Worm (Caenorhabditis elegans) whole organism, mixed stage, embryonic: ENCODE results near the gene F08G12.11.

Experiments used
- M03D4.4 ChIP-seq: sonication (generic microtip); optimal IDR thresholded peaks from 2 replicates; lab custom pipeline; 2017; ENCODE audit warnings: mild to moderate bottlenecking, missing genetic modification characterization, missing compliant biosample characterization
- bed-3 ChIP-seq: fragments of 200-800 bp; sonication (Bioruptor generic); optimal IDR thresholded peaks from 3 replicates; lab custom pipeline; 2018; ENCODE audit warnings: mild to moderate bottlenecking, missing genetic modification characterization, moderate library complexity, missing compliant biosample characterization
- blmp-1 ChIP-seq: fragments of 150-350 bp; optimal IDR thresholded peaks from 2 replicates; lab custom pipeline; 2014; ENCODE audit warnings: missing biosample characterization, missing genetic modification characterization
- ceh-43 ChIP-seq: fragments of 200-800 bp; sonication (Bioruptor generic); optimal IDR thresholded peaks from 2 replicates; lab custom pipeline; 2018; ENCODE audit warnings: mild to moderate bottlenecking, missing genetic modification characterization, moderate library complexity, missing compliant biosample characterization
- ceh-83 ChIP-seq: fragments of 200-800 bp; sonication (Bioruptor generic); optimal IDR thresholded peaks from 2 replicates; lab custom pipeline; 2018; ENCODE audit warnings: mild to moderate bottlenecking, missing genetic modification characterization, missing compliant biosample characterization
- cnd-1 ChIP-seq: fragments of 200-800 bp; sonication (Bioruptor generic); optimal IDR thresholded peaks from 2 replicates; lab custom pipeline; 2018; ENCODE audit warnings: mild to moderate bottlenecking, missing genetic modification characterization, missing compliant biosample characterization
- drap-1 ChIP-seq: fragments of 200-800 bp; sonication (Bioruptor generic); optimal IDR thresholded peaks from 3 replicates; lab custom pipeline; 2018; ENCODE audit warnings: mild to moderate bottlenecking, missing genetic modification characterization, missing compliant biosample characterization
- elt-1 ChIP-seq: sonication (generic microtip); optimal IDR thresholded peaks from 2 replicates; lab custom pipeline; 2017; ENCODE audit warnings: missing genetic modification characterization, mild to moderate bottlenecking, missing compliant biosample characterization, antibody characterized with exemption, moderate library complexity, borderline replicate concordance; ENCODE audit not compliant: insufficient read depth
- elt-3 ChIP-seq: fragments of 150-350 bp; optimal IDR thresholded peaks from 2 replicates; lab custom pipeline; 2014; ENCODE audit warnings: missing biosample characterization, missing genetic modification characterization
- flh-1 ChIP-seq: fragments of 200-800 bp; sonication (Bioruptor generic); optimal IDR thresholded peaks from 2 replicates; lab custom pipeline; 2018; ENCODE audit warnings: mild to moderate bottlenecking, missing genetic modification characterization, moderate library complexity, missing compliant biosample characterization
- ham-2 ChIP-seq: fragments of 200-800 bp; sonication (Bioruptor generic); optimal IDR thresholded peaks from 2 replicates; lab custom pipeline; 2018; ENCODE audit warnings: mild to moderate bottlenecking, missing genetic modification characterization, missing compliant biosample characterization
- hlh-1 ChIP-seq: fragments of 150-350 bp; optimal IDR thresholded peaks from 2 replicates; lab custom pipeline; 2014; ENCODE audit warnings: missing biosample characterization, missing genetic modification reagents, missing genetic modification characterization
- lin-13 ChIP-seq: fragments of 150-350 bp; optimal IDR thresholded peaks from 2 replicates; lab custom pipeline; 2014; ENCODE audit warnings: missing biosample characterization, missing genetic modification characterization
- lin-32 ChIP-seq: fragments of 200-800 bp; sonication (Bioruptor generic); optimal IDR thresholded peaks from 2 replicates; lab custom pipeline; 2018; ENCODE audit warnings: mild to moderate bottlenecking, missing genetic modification characterization, missing compliant biosample characterization
- lsy-2 ChIP-seq: fragments of 150-350 bp; optimal IDR thresholded peaks from 2 replicates; lab custom pipeline; 2014; ENCODE audit warnings: missing biosample characterization, missing genetic modification characterization
- mep-1 ChIP-seq: fragments of 150-350 bp; optimal IDR thresholded peaks from 2 replicates; lab custom pipeline; 2017; ENCODE audit warnings: missing biosample characterization, missing genetic modification reagents, missing genetic modification characterization, inconsistent platforms
- mls-2 ChIP-seq: sonication (generic microtip); optimal IDR thresholded peaks from 2 replicates; lab custom pipeline; 2016; ENCODE audit warnings: mild to moderate bottlenecking, missing genetic modification characterization, moderate library complexity, missing compliant biosample characterization
- nhr-12 ChIP-seq: fragments of 150-350 bp; optimal IDR thresholded peaks from 2 replicates; lab custom pipeline; 2014; ENCODE audit warnings: missing biosample characterization, missing genetic modification characterization
- nhr-28 ChIP-seq: fragments of 150-350 bp; optimal IDR thresholded peaks from 2 replicates; lab custom pipeline; 2014; ENCODE audit warnings: missing biosample characterization, missing genetic modification characterization
- nhr-76 ChIP-seq: sonication (generic microtip); optimal IDR thresholded peaks from 2 replicates; lab custom pipeline; 2017; ENCODE audit warnings: missing biosample characterization, missing genetic modification characterization
- pha-4 ChIP-seq: fragments of 150-350 bp; optimal IDR thresholded peaks from 2 replicates; lab custom pipeline; 2018; ENCODE audit warnings: missing biosample characterization, missing genetic modification reagents, missing genetic modification characterization
- sem-2 ChIP-seq: fragments of 200-800 bp; sonication (Bioruptor generic); optimal IDR thresholded peaks from 2 replicates; lab custom pipeline; 2018; ENCODE audit warnings: mild to moderate bottlenecking, missing genetic modification characterization, missing compliant biosample characterization
- snpc-4 ChIP-seq: fragments of 150-350 bp; optimal IDR thresholded peaks from 2 replicates; lab custom pipeline; 2014; ENCODE audit warnings: missing biosample characterization, missing genetic modification characterization
- sptf-1 ChIP-seq: sonication (generic microtip); optimal IDR thresholded peaks from 2 replicates; lab custom pipeline; 2017; ENCODE audit warnings: mild to moderate bottlenecking, missing genetic modification characterization, moderate library complexity, missing compliant biosample characterization
- unc-39 ChIP-seq: fragments of 150-350 bp; optimal IDR thresholded peaks from 2 replicates; lab custom pipeline; 2014; ENCODE audit warnings: missing biosample characterization, missing genetic modification characterization
- unc-62 ChIP-seq: fragments of 150-350 bp; optimal IDR thresholded peaks from 2 replicates; lab custom pipeline; 2014; ENCODE audit warnings: missing biosample characterization, missing genetic modification reagents, missing genetic modification characterization
- zip-8 ChIP-seq: fragments of 150-350 bp; optimal IDR thresholded peaks from 2 replicates; lab custom pipeline; 2014; ENCODE audit warnings: missing biosample characterization, missing genetic modification characterization

Gene F08G12.11

DNA sequence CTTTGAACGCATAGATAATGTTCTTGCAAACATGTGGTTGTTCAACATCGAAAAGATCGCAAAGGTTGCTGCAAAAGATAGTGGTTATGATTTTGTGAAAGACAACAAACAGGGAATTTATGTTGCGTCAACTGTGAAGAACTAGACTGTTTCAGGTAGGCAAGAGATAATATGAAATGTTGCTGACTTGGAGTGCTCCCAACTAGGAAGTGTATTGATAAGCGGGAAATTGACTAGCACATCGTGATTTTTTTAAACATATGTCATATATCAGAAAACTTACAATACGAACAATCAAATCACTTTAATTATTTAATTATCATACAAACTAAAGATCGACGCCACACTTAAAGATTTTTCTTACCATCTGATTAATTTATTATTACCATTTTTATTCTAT, 7.9 kb upstream of the F08G12.11 start:
- no peak for TF ChIP-seq lin-32 (GFP tag; lab: Kevin White, UChicago)
- TF ChIP-seq unc-62 (GFP tag; lab: Kevin White, UChicago), result no peak
- no peak for TF ChIP-seq sptf-1 (tag; lab: Kevin White, UChicago)
- TF ChIP-seq lsy-2 (tag; lab: Kevin White, UChicago), result no peak
- TF ChIP-seq nhr-12 (tag; lab: Kevin White, UChicago), result no peak
- no peak for TF ChIP-seq flh-1 (GFP tag; lab: Kevin White, UChicago)
- TF ChIP-seq zip-8, result no peak
- TF ChIP-seq blmp-1, result no peak
- no peak for TF ChIP-seq nhr-76 (tag; lab: Kevin White, UChicago)
- TF ChIP-seq hlh-1 (tag; lab: Kevin White, UChicago), result no peak
- TF ChIP-seq ham-2, result no peak
- TF ChIP-seq cnd-1, result no peak
- no peak for TF ChIP-seq mls-2 (tag; lab: Kevin White, UChicago)
- no peak for TF ChIP-seq elt-1
- no peak for TF ChIP-seq bed-3 (GFP tag; lab: Kevin White, UChicago)
- TF ChIP-seq ceh-43, result no peak

DNA sequence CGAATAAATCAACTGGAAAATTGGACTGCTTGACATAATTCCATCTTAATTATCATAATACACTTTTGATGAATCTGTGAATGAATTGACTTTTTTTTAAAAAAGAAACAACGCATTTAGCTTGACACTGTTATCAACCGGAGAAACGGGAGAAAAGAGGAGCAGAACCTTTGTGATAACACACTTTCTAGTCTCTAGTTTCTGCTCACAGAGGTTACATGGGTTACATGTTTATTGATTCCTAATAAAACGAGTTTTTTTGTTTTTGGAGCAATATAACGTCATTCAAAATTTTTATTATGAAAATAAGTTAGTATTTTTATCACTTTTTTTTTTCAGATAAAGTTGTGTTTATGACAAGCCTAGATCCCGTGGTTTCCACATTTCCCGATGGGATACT, 2.6 kb upstream of the F08G12.11 start, which contains the start of gene hizr-1:
Gene hizr-1, plus strand, starts transcription at position 340 of the 400 bp plus-strand sequence.
- TF ChIP-seq bed-3 (GFP tag; lab: Kevin White, UChicago) (no peak), elt-3 (tag; lab: Kevin White, UChicago) (no peak), ham-2 (no peak), ceh-83 (GFP tag; lab: Kevin White, UChicago) (no peak), M03D4.4 (tag; lab: Kevin White, UChicago) (no peak), flh-1 (GFP tag; lab: Kevin White, UChicago) (no peak)

DNA sequence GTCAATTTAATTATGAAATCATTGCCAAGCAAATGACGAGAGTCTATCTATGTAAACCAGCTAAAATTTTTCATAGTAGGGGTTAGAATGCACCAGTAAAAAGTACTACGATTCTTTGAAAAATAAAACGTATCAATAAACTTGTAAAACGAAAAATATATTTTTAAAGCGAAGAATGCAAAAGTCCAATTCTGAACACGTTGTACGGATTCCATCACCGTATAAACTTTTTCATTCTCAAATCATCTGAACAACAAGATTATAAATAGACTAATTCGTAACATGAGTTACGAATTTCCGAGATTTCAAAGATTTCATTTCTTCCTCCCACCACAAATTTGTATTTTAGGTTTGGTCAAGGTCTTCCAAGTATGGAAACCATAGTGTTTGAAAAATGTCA, 1.4 kb upstream of the F08G12.11 start, which contains the start of gene nlp-57:
Gene nlp-57, plus strand, starts transcription at position 301 of the 400 bp plus-strand sequence.
- no peak for TF ChIP-seq nhr-28 (tag; lab: Kevin White, UChicago)

DNA sequence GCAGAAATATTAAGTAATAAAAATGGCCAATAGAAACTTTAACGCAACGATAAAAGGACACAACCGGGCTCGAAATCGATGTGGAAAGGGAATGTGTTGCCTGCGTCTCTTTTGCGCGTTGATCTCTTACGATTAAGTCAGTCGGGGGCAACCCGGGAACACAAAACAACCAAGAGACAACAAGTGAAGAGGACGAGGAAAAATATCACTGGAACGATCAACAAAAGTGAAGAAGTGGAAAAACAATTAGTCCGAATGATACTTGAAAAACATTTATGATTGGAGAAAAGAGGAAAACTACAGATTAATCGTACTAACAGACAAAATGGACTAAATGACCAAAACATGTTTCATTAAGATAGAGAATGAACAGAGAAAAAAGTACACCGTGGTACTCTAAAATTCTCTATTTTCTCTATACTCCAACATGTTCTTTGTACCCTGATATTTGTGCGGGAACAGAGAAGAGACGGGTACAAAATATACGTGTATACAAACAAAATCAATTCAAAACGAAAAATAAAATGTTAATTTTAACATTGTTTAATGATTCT, 5.0 kb downstream of the F08G12.11 start, which contains the start of gene F08G12.5:
Gene F08G12.5, minus strand, starts transcription at position 1 of the 554 bp plus-strand sequence.
- TF ChIP-seq zip-8 (no peak), pha-4 (tag; lab: Kevin White, UChicago) (no peak), sem-2 (GFP tag; lab: Kevin White, UChicago) (no peak), unc-39 (no peak), lin-32 (GFP tag; lab: Kevin White, UChicago) (no peak), nhr-12 (tag; lab: Kevin White, UChicago) (no peak), drap-1 (GFP tag; lab: Kevin White, UChicago) (no peak), lin-13 (no peak), nhr-28 (tag; lab: Kevin White, UChicago) (no peak), lsy-2 (tag; lab: Kevin White, UChicago) (no peak), hlh-1 (tag; lab: Kevin White, UChicago) (no peak), flh-1 (GFP tag; lab: Kevin White, UChicago) (no peak), elt-3 (tag; lab: Kevin White, UChicago) (no peak), ceh-83 (GFP tag; lab: Kevin White, UChicago) (no peak), ham-2 (no peak), sptf-1 (tag; lab: Kevin White, UChicago) (no peak), snpc-4 (tag; lab: Kevin White, UChicago) (no peak), mep-1 (tag; lab: Kevin White, UChicago) (no peak), mls-2 (tag; lab: Kevin White, UChicago) (no peak)

DNA sequence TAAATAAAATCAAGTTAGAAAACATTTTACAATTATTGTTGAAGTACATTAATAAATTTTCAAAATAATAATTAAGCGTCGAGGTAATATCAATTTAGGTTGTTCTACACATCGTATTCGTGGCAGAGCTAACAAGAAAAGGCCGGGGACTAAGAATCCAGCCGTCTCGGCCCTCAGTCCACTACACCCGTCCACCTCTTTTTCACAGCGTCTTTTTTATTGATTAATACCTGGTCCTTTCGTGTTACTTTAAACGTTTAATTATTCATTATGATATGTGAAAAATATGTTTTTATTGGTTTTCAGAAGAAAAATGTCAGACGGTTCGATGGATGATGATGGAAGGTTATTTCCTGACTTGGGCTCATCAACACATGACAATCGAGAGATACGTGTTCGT, 8.3 kb downstream of the F08G12.11 start, which contains the start of gene vhl-1:
Gene vhl-1, plus strand, starts transcription at position 301 of the 400 bp plus-strand sequence.
- no peak for TF ChIP-seq blmp-1

DNA sequence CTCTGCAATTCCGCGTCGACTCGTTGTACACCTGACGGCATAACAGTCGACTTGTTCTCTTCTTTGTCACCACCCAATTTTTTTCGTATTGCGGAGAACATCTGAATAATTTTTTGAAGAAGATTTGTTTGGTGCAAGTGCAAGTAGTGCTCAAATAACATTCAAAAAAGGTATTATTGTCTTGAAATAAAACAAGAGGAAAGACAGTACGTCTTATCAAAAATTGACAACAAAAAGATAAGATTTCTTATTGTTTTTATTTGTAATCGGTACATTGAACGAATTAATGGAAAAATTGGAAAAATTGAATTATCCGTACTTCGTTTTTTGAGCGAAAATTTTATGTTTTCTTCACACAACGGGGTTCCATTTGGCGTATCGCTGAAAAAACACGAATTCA, 9.6 kb downstream of the F08G12.11 start, which contains the start of gene F08G12.1:
Gene F08G12.1, minus strand, starts transcription at position 101 of the 400 bp plus-strand sequence.
- TF ChIP-seq sptf-1 (tag; lab: Kevin White, UChicago), result no peak
